Fruit fly (Drosophila melanogaster) whole organism: ENCODE measurements around the gene dcma.

ENCODE experiments used
- Dll ChIP-seq: fragments of >200 bp; optimal IDR thresholded peaks from 2 replicates; lab custom pipeline; 2017
- pan ChIP-seq: fragments of >200 bp; optimal IDR thresholded peaks from 2 replicates; lab custom pipeline; 2017
- psq ChIP-seq: fragments of >200 bp; optimal IDR thresholded peaks from 2 replicates; lab custom pipeline; 2017
- usp ChIP-seq: fragments of >200 bp; optimal IDR thresholded peaks from 2 replicates; lab custom pipeline; 2017; ENCODE audit warnings: missing biosample characterization, missing genetic modification characterization, mixed read lengths

DNA sequence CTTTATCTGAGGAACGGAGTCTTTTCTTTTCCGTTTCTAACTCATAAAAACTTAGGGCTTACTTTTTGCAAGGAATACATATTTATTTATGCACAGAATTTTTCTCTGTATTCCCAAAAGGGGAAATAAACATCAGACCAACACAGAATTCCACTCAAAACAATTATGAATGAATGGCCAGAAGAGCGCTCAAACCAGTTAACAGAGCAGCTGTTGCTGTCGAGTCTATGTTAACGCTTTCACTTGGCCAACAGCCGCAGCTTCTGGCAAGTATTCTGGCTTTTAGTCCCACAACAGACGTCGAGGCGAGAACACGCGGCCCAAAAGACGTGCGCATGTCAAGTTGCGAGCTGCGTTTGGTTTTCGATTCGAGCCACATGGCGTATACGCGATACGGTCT, at the start of gene dcma:
- TF ChIP-seq psq (lab: Kevin White, UChicago) (no peak), pan (no peak), Dll (lab: Kevin White, UChicago) (no peak), usp (GFP tag; lab: Kevin White, UChicago) (no peak)
